Worm (Caenorhabditis elegans) whole organism, young adult: ENCODE data around the gene set-19.

Source experiments
- B0261.1 ChIP-seq: sonication (generic microtip); optimal IDR thresholded peaks from 2 replicates; lab custom pipeline; 2016; ENCODE audit warnings: mild to moderate bottlenecking, missing genetic modification characterization, moderate library complexity, missing compliant biosample characterization
- B0336.3 ChIP-seq: fragments of 200-800 bp; sonication (Bioruptor generic); IDR thresholded peaks from 2 replicates; pipeline ENCODE4 v1.3.6; 2022; ENCODE audit warnings: missing genetic modification characterization, missing compliant biosample characterization
- C06A6.2 ChIP-seq: fragments of 200-800 bp; sonication (Bioruptor generic); conservative IDR thresholded peaks from 2 replicates; pipeline ENCODE4 v1.3.6; 2022; ENCODE audit warnings: missing genetic modification characterization, missing compliant biosample characterization
- F10E7.11 ChIP-seq: sonication (generic microtip); optimal IDR thresholded peaks from 2 replicates; lab custom pipeline; 2017; ENCODE audit warnings: mild to moderate bottlenecking, missing genetic modification characterization, moderate library complexity, missing compliant biosample characterization
- F33H1.4 ChIP-seq: fragments of 200-800 bp; sonication (Bioruptor generic); IDR thresholded peaks from 2 replicates; pipeline ENCODE4 v1.3.6; 2022; ENCODE audit warnings: missing genetic modification reagents, missing genetic modification characterization, missing compliant biosample characterization
- F55B11.4 ChIP-seq: sonication (generic microtip); optimal IDR thresholded peaks from 2 replicates; lab custom pipeline; 2016; ENCODE audit warnings: missing compliant biosample characterization, missing genetic modification characterization, borderline replicate concordance; ENCODE audit not compliant: insufficient read depth
- Y53F4B.3 ChIP-seq: fragments of 200-800 bp; sonication (Bioruptor generic); IDR thresholded peaks from 2 replicates; pipeline ENCODE4 v1.3.6; 2022; ENCODE audit warnings: missing genetic modification reagents, missing genetic modification characterization, missing compliant biosample characterization
- Y79H2A.3 ChIP-seq: fragments of 200-800 bp; sonication (Bioruptor generic); conservative IDR thresholded peaks from 2 replicates; pipeline ENCODE4 v1.3.6; 2022; ENCODE audit warnings: missing genetic modification reagents, missing genetic modification characterization, missing compliant biosample characterization
- Y95B8A.8 ChIP-seq: fragments of 200-800 bp; sonication (Bioruptor generic); IDR thresholded peaks from 2 replicates; pipeline ENCODE4 v1.3.6; 2022; ENCODE audit warnings: missing genetic modification reagents, missing genetic modification characterization, missing compliant biosample characterization
- ama-1 ChIP-seq, 3 experiments: fragments of 150-350 bp in 1 of 3; sonication (generic microtip) in 2 of 3; optimal IDR thresholded peaks; 2 replicates each; lab custom pipeline; 2014 to 2018; ENCODE audit warnings: missing biosample characterization in 2 of 3, missing genetic modification characterization in 2 of 3, missing genetic modification reagents in 2 of 3
- cebp-1 ChIP-seq, 2 experiments: fragments of 200-800 bp in 1 of 2; sonication (Bioruptor generic) in 1 of 2; sonication (generic microtip) in 1 of 2; IDR thresholded peaks in 1 of 2; optimal IDR thresholded peaks in 1 of 2; 2 replicates each; pipeline versions ENCODE4 v1.3.6 to Lab custom; 2017 to 2022; ENCODE audit warnings: missing compliant biosample characterization in 2 of 2, missing genetic modification characterization in 2 of 2, mild to moderate bottlenecking in 1 of 2, missing genetic modification reagents in 1 of 2, moderate library complexity in 1 of 2
- cebp-2 ChIP-seq: fragments of 200-800 bp; sonication (Bioruptor generic); IDR thresholded peaks from 2 replicates; pipeline ENCODE4 v1.3.6; 2022; ENCODE audit warnings: missing genetic modification characterization, missing compliant biosample characterization
- ceh-100 ChIP-seq: fragments of 200-800 bp; sonication (Bioruptor generic); IDR thresholded peaks from 2 replicates; pipeline ENCODE4 v1.3.6; 2022; ENCODE audit warnings: missing genetic modification reagents, missing genetic modification characterization, missing compliant biosample characterization
- ceh-27 ChIP-seq: fragments of 200-800 bp; sonication (Bioruptor generic); optimal IDR thresholded peaks from 2 replicates; lab custom pipeline; 2018; ENCODE audit warnings: mild to moderate bottlenecking, missing genetic modification characterization, moderate library complexity, missing compliant biosample characterization
- chd-7 ChIP-seq: sonication (generic microtip); optimal IDR thresholded peaks from 2 replicates; lab custom pipeline; 2016; ENCODE audit warnings: mild to moderate bottlenecking, missing genetic modification characterization, moderate library complexity, missing compliant biosample characterization
- dox-1 ChIP-seq: fragments of 200-800 bp; sonication (Bioruptor generic); IDR thresholded peaks from 2 replicates; pipeline ENCODE4 v1.3.6; 2022; ENCODE audit warnings: missing genetic modification reagents, missing genetic modification characterization, missing compliant biosample characterization
- dpff-1 ChIP-seq: sonication (generic microtip); optimal IDR thresholded peaks from 2 replicates; lab custom pipeline; 2017; ENCODE audit warnings: mild to moderate bottlenecking, missing genetic modification characterization, missing compliant biosample characterization
- efl-1 ChIP-seq: fragments of 150-350 bp; optimal IDR thresholded peaks from 2 replicates; lab custom pipeline; 2014; ENCODE audit warnings: missing biosample characterization, missing genetic modification reagents, missing genetic modification characterization
- egl-44 ChIP-seq: fragments of 200-800 bp; sonication (Bioruptor generic); IDR thresholded peaks from 2 replicates; pipeline ENCODE4 v1.3.6; 2022; ENCODE audit warnings: missing genetic modification reagents, missing genetic modification characterization, missing compliant biosample characterization
- egrh-3 ChIP-seq: fragments of 200-800 bp; sonication (Bioruptor generic); IDR thresholded peaks from 2 replicates; pipeline ENCODE4 v1.3.6; 2022; ENCODE audit warnings: missing genetic modification reagents, missing genetic modification characterization, missing compliant biosample characterization
- fkh-3 ChIP-seq: sonication (generic microtip); optimal IDR thresholded peaks from 2 replicates; lab custom pipeline; 2016; ENCODE audit warnings: mild to moderate bottlenecking, missing genetic modification characterization, missing compliant biosample characterization
- gei-17 ChIP-seq: fragments of 200-800 bp; sonication (Bioruptor generic); optimal IDR thresholded peaks from 2 replicates; lab custom pipeline; 2018; ENCODE audit warnings: mild to moderate bottlenecking, missing genetic modification characterization, missing compliant biosample characterization
- hmg-20 ChIP-seq: fragments of 200-800 bp; sonication (Bioruptor generic); IDR thresholded peaks from 2 replicates; pipeline ENCODE4 v1.3.6; 2022; ENCODE audit warnings: missing genetic modification reagents, missing genetic modification characterization, missing compliant biosample characterization
- let-526 ChIP-seq: fragments of 200-800 bp; sonication (Bioruptor generic); IDR thresholded peaks from 2 replicates; pipeline ENCODE4 v1.3.6; 2022; ENCODE audit warnings: missing genetic modification reagents, missing genetic modification characterization, missing compliant biosample characterization
- lin-26 ChIP-seq: fragments of 200-800 bp; sonication (Bioruptor generic); IDR thresholded peaks from 2 replicates; pipeline ENCODE4 v1.3.6; 2022; ENCODE audit warnings: missing genetic modification reagents, missing genetic modification characterization, missing compliant biosample characterization
- lin-40 ChIP-seq: sonication (generic microtip); optimal IDR thresholded peaks from 2 replicates; lab custom pipeline; 2016; ENCODE audit warnings: missing genetic modification characterization, mild to moderate bottlenecking, missing compliant biosample characterization, missing genotype, missing genetic modification reagents
- lir-1 ChIP-seq: fragments of 200-800 bp; sonication (Bioruptor generic); conservative IDR thresholded peaks from 2 replicates; pipeline ENCODE4 v1.3.6; 2022; ENCODE audit warnings: missing genetic modification reagents, missing genetic modification characterization, missing compliant biosample characterization
- lsl-1 ChIP-seq: fragments of 200-800 bp; sonication (Bioruptor generic); optimal IDR thresholded peaks from 2 replicates; lab custom pipeline; 2018; ENCODE audit warnings: mild to moderate bottlenecking, missing genetic modification characterization, moderate library complexity, missing compliant biosample characterization
- madf-3 ChIP-seq: fragments of 200-800 bp; sonication (Bioruptor generic); IDR thresholded peaks from 2 replicates; pipeline ENCODE4 v1.3.6; 2022; ENCODE audit warnings: missing genetic modification reagents, missing genetic modification characterization, missing compliant biosample characterization
- madf-8 ChIP-seq: fragments of 200-800 bp; sonication (Bioruptor generic); conservative IDR thresholded peaks from 2 replicates; pipeline ENCODE4 v1.3.6; 2022; ENCODE audit warnings: missing genetic modification reagents, missing genetic modification characterization, missing compliant biosample characterization
- nfyb-1 ChIP-seq: fragments of 200-800 bp; sonication (Bioruptor generic); IDR thresholded peaks from 2 replicates; pipeline ENCODE4 v1.3.6; 2022; ENCODE audit warnings: missing genetic modification reagents, missing genetic modification characterization, missing compliant biosample characterization
- nhr-80 ChIP-seq: sonication (generic microtip); optimal IDR thresholded peaks from 2 replicates; lab custom pipeline; 2016; ENCODE audit warnings: missing genetic modification characterization, missing compliant biosample characterization
- pha-4 ChIP-seq: fragments of 150-350 bp; sonication (generic microtip); optimal IDR thresholded peaks from 2 replicates; lab custom pipeline; 2014; ENCODE audit warnings: missing biosample characterization, missing genetic modification reagents, missing genetic modification characterization
- rec-8 ChIP-seq, 2 experiments: sonication (generic microtip); optimal IDR thresholded peaks; 2 replicates each; lab custom pipeline; 2016; ENCODE audit warnings: mild to moderate bottlenecking in 2 of 2, missing genetic modification characterization in 2 of 2, missing genetic modification reagents in 2 of 2, missing genotype in 2 of 2, missing biosample characterization in 1 of 2, missing compliant biosample characterization in 1 of 2, moderate library complexity in 1 of 2
- sea-2 ChIP-seq: fragments of 200-800 bp; sonication (Bioruptor generic); IDR thresholded peaks from 2 replicates; pipeline ENCODE4 v1.3.6; 2022; ENCODE audit warnings: missing genetic modification characterization, missing compliant biosample characterization
- somi-1 ChIP-seq: fragments of 200-800 bp; sonication (Bioruptor generic); optimal IDR thresholded peaks from 2 replicates; lab custom pipeline; 2018; ENCODE audit warnings: mild to moderate bottlenecking, missing genetic modification characterization, missing compliant biosample characterization
- tbx-9 ChIP-seq: sonication (generic microtip); optimal IDR thresholded peaks from 2 replicates; lab custom pipeline; 2016; ENCODE audit warnings: borderline replicate concordance, missing genetic modification characterization, inconsistent platforms, missing compliant biosample characterization
- unc-62 ChIP-seq: fragments of 150-350 bp; optimal IDR thresholded peaks from 2 replicates; lab custom pipeline; 2014; ENCODE audit warnings: missing biosample characterization, missing genetic modification reagents, missing genetic modification characterization
- zfh-2 ChIP-seq: fragments of 200-800 bp; sonication (Bioruptor generic); conservative IDR thresholded peaks from 2 replicates; pipeline ENCODE4 v1.3.6; 2022; ENCODE audit warnings: missing genetic modification reagents, missing genetic modification characterization, missing compliant biosample characterization
- zim-3 ChIP-seq: sonication (generic microtip); optimal IDR thresholded peaks from 2 replicates; lab custom pipeline; 2017; ENCODE audit warnings: mild to moderate bottlenecking, missing genetic modification characterization, moderate library complexity, missing compliant biosample characterization
- ztf-26 ChIP-seq: sonication (generic microtip); optimal IDR thresholded peaks from 2 replicates; lab custom pipeline; 2017; ENCODE audit warnings: missing genetic modification characterization, missing compliant biosample characterization
- ztf-6 ChIP-seq: fragments of 200-800 bp; sonication (Bioruptor generic); IDR thresholded peaks from 2 replicates; pipeline ENCODE4 v1.3.6; 2022; ENCODE audit warnings: missing genetic modification reagents, missing genetic modification characterization, missing compliant biosample characterization

Gene set-19

ce11 chrX:5661179-5661578 lies 18.8 kb downstream of the set-19 start:
- no peak for TF ChIP-seq madf-8 (GFP tag; lab: Robert Waterston, UW)
- TF ChIP-seq B0261.1 (tag; lab: Kevin White, UChicago), result no peak

- peak; percentile 5 for TF ChIP-seq ztf-26 (tag; lab: Kevin White, UChicago)
- TF ChIP-seq F10E7.11 (tag; lab: Kevin White, UChicago), result no peak
Observed at ce11 chrX:5659614-5660013, 20.4 kb downstream of the set-19 start, which contains the start of gene T22B7.22. Gene T22B7.22 (plus strand): TSS chrX:5659967.

- TF ChIP-seq Y95B8A.8 (GFP tag; lab: Robert Waterston, UW) (no peak), lin-26 (GFP tag; lab: Robert Waterston, UW) (no peak), ceh-100 (GFP tag; lab: Robert Waterston, UW) (no peak), nhr-80 (tag; lab: Kevin White, UChicago) (no peak), F33H1.4 (GFP tag; lab: Robert Waterston, UW) (no peak), egrh-3 (no peak), dpff-1 (tag; lab: Kevin White, UChicago) (no peak), zim-3 (tag; lab: Kevin White, UChicago) (no peak), rec-8 (tag; optimal IDR thresholded peaks at IDR 0.05; lab: Kevin White, UChicago) (no peak), F55B11.4 (tag; lab: Kevin White, UChicago) (no peak), Y53F4B.3 (GFP tag; lab: Robert Waterston, UW) (no peak), fkh-3 (tag; lab: Kevin White, UChicago) (no peak)
- TF ChIP-seq, all 124 proteins: peak for 0
Observed at ce11 chrX:5655601-5656000, 24.4 kb downstream of the set-19 start.

ce11 chrX:5653813-5654212 lies 26.2 kb downstream of the set-19 start, which contains the start of gene T22B7.7:
Gene T22B7.7 (minus strand): TSS chrX:5654074.
- TF ChIP-seq B0336.3 (GFP tag; lab: Robert Waterston, UW) (no peak), nfyb-1 (no peak), hmg-20 (GFP tag; lab: Robert Waterston, UW) (no peak), unc-62 (GFP tag; lab: Kevin White, UChicago) (peak; percentile 47), egl-44 (GFP tag; lab: Robert Waterston, UW) (0 out of 2 replicates have a peak, but pooled peaks have one; percentile 30), madf-3 (GFP tag; lab: Robert Waterston, UW) (no peak), somi-1 (GFP tag; lab: Kevin White, UChicago) (peak; percentile 65), lsl-1 (no peak), gei-17 (GFP tag; lab: Kevin White, UChicago) (peak; percentile 6), cebp-2 (GFP tag; lab: Robert Waterston, UW) (no peak), lir-1 (GFP tag; lab: Robert Waterston, UW) (no peak), F10E7.11 (tag; lab: Kevin White, UChicago) (no peak), let-526 (GFP tag; lab: Robert Waterston, UW) (no peak), Y79H2A.3 (GFP tag; lab: Robert Waterston, UW) (no peak), lin-40 (tag; lab: Kevin White, UChicago) (peak; percentile 63), cebp-1 (GFP tag; IDR thresholded peaks at IDR 0.05; lab: Robert Waterston, UW) (no peak), cebp-1 (tag; optimal IDR thresholded peaks at IDR 0.05; lab: Kevin White, UChicago) (no peak), chd-7 (tag; lab: Kevin White, UChicago) (peak; percentile 13), tbx-9 (no peak), sea-2 (GFP tag; lab: Robert Waterston, UW) (no peak), C06A6.2 (no peak), dox-1 (GFP tag; lab: Robert Waterston, UW) (peak; percentile 48; the same call in 1 of the 2 replicates), Y53F4B.3 (GFP tag; lab: Robert Waterston, UW) (no peak), dpff-1 (tag; lab: Kevin White, UChicago) (no peak), ama-1 (optimal IDR thresholded peaks at IDR 0.05; lab: Kevin White, UChicago) (no peak), ama-1 (GFP tag; optimal IDR thresholded peaks at IDR 0.05; lab: Kevin White, UChicago) (no peak), efl-1 (GFP tag; lab: Kevin White, UChicago) (no peak), rec-8 (tag; optimal IDR thresholded peaks at IDR 0.05; lab: Kevin White, UChicago) (no peak), pha-4 (tag; lab: Kevin White, UChicago) (no peak), ztf-6 (GFP tag; lab: Robert Waterston, UW) (no peak), ceh-27 (GFP tag; lab: Kevin White, UChicago) (no peak), nhr-80 (tag; lab: Kevin White, UChicago) (peak; percentile 63), zfh-2 (no peak), egrh-3 (no peak)
